Worm (Caenorhabditis elegans) whole organism, L4 larva: Measurements from ENCODE around the gene srw-127.

Source experiments
- T20F7.1 ChIP-seq: fragments of 200-800 bp; sonication (Bioruptor generic); optimal IDR thresholded peaks from 2 replicates; lab custom pipeline; 2018; ENCODE audit warnings: mild to moderate bottlenecking, missing genetic modification characterization, missing compliant biosample characterization
- ceh-32 ChIP-seq: sonication (generic microtip); optimal IDR thresholded peaks from 2 replicates; lab custom pipeline; 2016; ENCODE audit warnings: mild to moderate bottlenecking, missing genetic modification characterization, missing compliant biosample characterization; ENCODE audit not compliant: poor library complexity
- dpl-1 ChIP-seq: fragments of 150-350 bp; optimal IDR thresholded peaks from 2 replicates; lab custom pipeline; 2014; ENCODE audit warnings: missing biosample characterization, missing genetic modification reagents, missing genetic modification characterization
- fkh-10 ChIP-seq: fragments of 150-350 bp; optimal IDR thresholded peaks from 2 replicates; lab custom pipeline; 2014; ENCODE audit warnings: missing biosample characterization, missing genetic modification reagents, missing genetic modification characterization
- nhr-11 ChIP-seq: fragments of 150-350 bp; optimal IDR thresholded peaks from 2 replicates; lab custom pipeline; 2014; ENCODE audit warnings: missing biosample characterization, missing genetic modification characterization
- zag-1 ChIP-seq: fragments of 150-350 bp; optimal IDR thresholded peaks from 2 replicates; lab custom pipeline; 2014; ENCODE audit warnings: missing biosample characterization, missing genetic modification characterization

- TF ChIP-seq fkh-10, result no peak
- no peak for TF ChIP-seq ceh-32 (tag; lab: Kevin White, UChicago)
- TF ChIP-seq zag-1 (tag; lab: Kevin White, UChicago), result no peak
- no peak for TF ChIP-seq T20F7.1 (GFP tag; lab: Kevin White, UChicago)
- no peak for TF ChIP-seq dpl-1
- no peak for TF ChIP-seq nhr-11
Measured at ce11 chrV:7051133-7051765, 38.5 kb downstream of the srw-127 start, which contains the start of the genes tofu-2 and spig-1.
